Fruit fly (Drosophila melanogaster) whole organism, embryonic: Measurements from ENCODE around the gene RpL24-like.

Source experiments
- CG10565 ChIP-seq: fragments of 200-800 bp; sonication (Bioruptor generic); optimal IDR thresholded peaks from 3 replicates; lab custom pipeline; 2016; ENCODE audit warnings: missing biosample characterization, mild to moderate bottlenecking, missing genetic modification characterization
- CG13287 ChIP-seq: fragments of 200-800 bp; sonication (Bioruptor generic); IDR thresholded peaks from 2 replicates; pipeline ENCODE4 v1.3.6; 2022; ENCODE audit warnings: missing biosample characterization, missing genetic modification characterization; ENCODE audit not compliant: partially characterized antibody
- CG13296 ChIP-seq: fragments of 200-800 bp; sonication (Bioruptor generic); optimal IDR thresholded peaks from 3 replicates; lab custom pipeline; 2018; ENCODE audit warnings: missing biosample characterization, mild to moderate bottlenecking, missing genetic modification characterization
- CG13424 ChIP-seq: fragments of 200-800 bp; sonication (Bioruptor generic); optimal IDR thresholded peaks from 2 replicates; lab custom pipeline; 2019; ENCODE audit warnings: missing biosample characterization, mild to moderate bottlenecking, missing genetic modification characterization, moderate library complexity
- CG14860 ChIP-seq: fragments of 200-800 bp; sonication (Bioruptor generic); IDR thresholded peaks from 3 replicates; pipeline ENCODE4 v1.3.6; 2022; ENCODE audit warnings: missing biosample characterization, missing genetic modification characterization; ENCODE audit not compliant: partially characterized antibody
- CG15696 ChIP-seq: fragments of 200-800 bp; sonication (Bioruptor generic); optimal IDR thresholded peaks from 2 replicates; lab custom pipeline; 2019; ENCODE audit warnings: missing biosample characterization, mild to moderate bottlenecking, missing genetic modification characterization, moderate library complexity
- CG18476 ChIP-seq: fragments of 200-800 bp; sonication (Bioruptor generic); optimal IDR thresholded peaks from 2 replicates; lab custom pipeline; 2016; ENCODE audit warnings: missing biosample characterization, mild to moderate bottlenecking, missing genetic modification characterization
- CG18619 ChIP-seq: fragments of 200-800 bp; sonication (Bioruptor generic); optimal IDR thresholded peaks from 3 replicates; lab custom pipeline; 2017; ENCODE audit warnings: missing biosample characterization, mild to moderate bottlenecking, missing genetic modification characterization
- CG2712 ChIP-seq: fragments of 200-800 bp; optimal IDR thresholded peaks from 3 replicates; lab custom pipeline; 2019; ENCODE audit warnings: missing biosample characterization, mild to moderate bottlenecking, missing genetic modification characterization, moderate library complexity
- CG3995 ChIP-seq: fragments of 200-800 bp; sonication (Bioruptor generic); optimal IDR thresholded peaks from 3 replicates; lab custom pipeline; 2016; ENCODE audit warnings: missing biosample characterization, missing genetic modification characterization
- CG4282 ChIP-seq: fragments of 200-800 bp; sonication (Bioruptor generic); optimal IDR thresholded peaks from 2 replicates; lab custom pipeline; 2016; ENCODE audit warnings: missing biosample characterization, missing genetic modification characterization
- CG4328 ChIP-seq: fragments of 200-800 bp; sonication (Bioruptor generic); optimal IDR thresholded peaks from 3 replicates; lab custom pipeline; 2017; ENCODE audit warnings: missing biosample characterization, missing genetic modification reagents, missing genetic modification characterization
- CG43689 ChIP-seq: fragments of 200-800 bp; sonication (Bioruptor generic); IDR thresholded peaks from 2 replicates; pipeline ENCODE4 v1.3.6; 2022; ENCODE audit warnings: missing biosample characterization, missing genetic modification characterization
- CG6813 ChIP-seq: fragments of 200-800 bp; sonication (Bioruptor generic); optimal IDR thresholded peaks from 2 replicates; lab custom pipeline; 2017; ENCODE audit warnings: missing biosample characterization, missing genetic modification characterization, mild to moderate bottlenecking, moderate library complexity, missing genetic modification reagents
- CG8089 ChIP-seq: fragments of 200-800 bp; sonication (Bioruptor generic); optimal IDR thresholded peaks from 3 replicates; lab custom pipeline; 2016; ENCODE audit warnings: missing biosample characterization, missing genetic modification characterization
- Dbx ChIP-seq: fragments of 200-800 bp; sonication (Bioruptor generic); IDR thresholded peaks from 3 replicates; pipeline ENCODE4 v1.3.6; 2022; ENCODE audit warnings: missing biosample characterization, missing genetic modification characterization
- Dfd ChIP-seq, 2 experiments: fragments of >200 bp; optimal IDR thresholded peaks; 2 replicates each; lab custom pipeline; 2017; ENCODE audit warnings: missing biosample characterization in 2 of 2, missing genetic modification characterization in 2 of 2
- Drgx ChIP-seq: fragments of 200-800 bp; sonication (Bioruptor generic); IDR thresholded peaks from 2 replicates; pipeline ENCODE4 v1.3.6; 2022; ENCODE audit warnings: missing biosample characterization, missing genetic modification characterization
- E2f2 ChIP-seq: fragments of 200-800 bp; sonication (Bioruptor generic); IDR thresholded peaks from 2 replicates; pipeline ENCODE4 v1.3.6; 2022; ENCODE audit warnings: missing biosample characterization, missing genetic modification characterization
- ERR ChIP-seq: fragments of 200-800 bp; sonication (Bioruptor generic); optimal IDR thresholded peaks from 2 replicates; lab custom pipeline; 2016; ENCODE audit warnings: missing biosample characterization, missing genetic modification characterization
- Elba2 ChIP-seq: fragments of 200-800 bp; sonication (Bioruptor generic); optimal IDR thresholded peaks from 3 replicates; lab custom pipeline; 2016; ENCODE audit warnings: missing biosample characterization, missing genetic modification characterization
- Ets65A ChIP-seq: fragments of 200-800 bp; sonication (Bioruptor generic); peaks from one replicate; lab custom pipeline; 2016; ENCODE audit warnings: missing biosample characterization, missing genetic modification characterization
- Gsc ChIP-seq: fragments of 200-800 bp; sonication (Bioruptor generic); IDR thresholded peaks from 2 replicates; pipeline ENCODE4 v1.3.6; 2022; ENCODE audit warnings: missing biosample characterization, missing genetic modification characterization
- Hr78 ChIP-seq, 2 experiments: fragments of 200-800 bp in 1 of 2; fragments of >200 bp in 1 of 2; sonication (Bioruptor generic) in 1 of 2; optimal IDR thresholded peaks; 2 replicates each; lab custom pipeline; 2017 to 2019; ENCODE audit warnings: missing biosample characterization in 2 of 2, missing genetic modification characterization in 2 of 2, mild to moderate bottlenecking in 1 of 2, moderate library complexity in 1 of 2
- Mad ChIP-seq: fragments of 200-800 bp; sonication (Bioruptor generic); optimal IDR thresholded peaks from 2 replicates; lab custom pipeline; 2016; ENCODE audit warnings: missing biosample characterization, missing genetic modification characterization
- Med ChIP-seq: fragments of 200-800 bp; sonication (Bioruptor generic); peaks from one replicate; lab custom pipeline; 2016; ENCODE audit warnings: missing biosample characterization, missing genetic modification characterization, mild to moderate bottlenecking, inconsistent platforms, moderate library complexity
- Sry-δ ChIP-seq: fragments of 200-800 bp; sonication (Bioruptor generic); optimal IDR thresholded peaks from 2 replicates; lab custom pipeline; 2016; ENCODE audit warnings: missing biosample characterization, missing genetic modification characterization
- amos ChIP-seq: fragments of 200-800 bp; sonication (Bioruptor generic); IDR thresholded peaks from 2 replicates; pipeline ENCODE4 v1.3.6; 2022; ENCODE audit warnings: missing biosample characterization, missing genetic modification characterization; ENCODE audit not compliant: partially characterized antibody
- cas ChIP-seq: fragments of 200-800 bp; sonication (Bioruptor generic); IDR thresholded peaks from 2 replicates; pipeline ENCODE4 v1.3.6; 2022; ENCODE audit warnings: missing biosample characterization, missing genetic modification characterization
- dmrt99B ChIP-seq: fragments of 200-800 bp; sonication (Bioruptor generic); optimal IDR thresholded peaks from 2 replicates; lab custom pipeline; 2018; ENCODE audit warnings: missing biosample characterization, mild to moderate bottlenecking, missing genetic modification characterization, moderate library complexity
- mld ChIP-seq: fragments of 200-800 bp; sonication (Bioruptor generic); IDR thresholded peaks from 3 replicates; pipeline ENCODE4 v1.3.6; 2022; ENCODE audit warnings: missing biosample characterization, missing genetic modification characterization; ENCODE audit not compliant: partially characterized antibody
- pho ChIP-seq: fragments of 200-800 bp; sonication (Bioruptor generic); optimal IDR thresholded peaks from 2 replicates; lab custom pipeline; 2016; ENCODE audit warnings: missing biosample characterization, missing genetic modification characterization
- pum ChIP-seq: fragments of 200-800 bp; sonication (Bioruptor generic); optimal IDR thresholded peaks from 2 replicates; lab custom pipeline; 2016; ENCODE audit warnings: missing biosample characterization, missing genetic modification characterization
- schlank ChIP-seq: fragments of 200-800 bp; sonication (Bioruptor generic); optimal IDR thresholded peaks from 2 replicates; lab custom pipeline; 2018; ENCODE audit warnings: missing biosample characterization, mild to moderate bottlenecking, missing genetic modification characterization
- scrt ChIP-seq: fragments of 200-800 bp; sonication (Bioruptor generic); optimal IDR thresholded peaks from 2 replicates; lab custom pipeline; 2018; ENCODE audit warnings: missing biosample characterization, mild to moderate bottlenecking, missing genetic modification characterization, moderate library complexity
- sisA ChIP-seq: fragments of 200-800 bp; sonication (Bioruptor generic); IDR thresholded peaks from 2 replicates; pipeline ENCODE4 v1.3.6; 2022; ENCODE audit warnings: missing biosample characterization, missing genetic modification characterization
- sug ChIP-seq: fragments of 200-800 bp; optimal IDR thresholded peaks from 2 replicates; lab custom pipeline; 2019; ENCODE audit warnings: missing biosample characterization, mild to moderate bottlenecking, missing genetic modification characterization, moderate library complexity
- tgo ChIP-seq: fragments of 200-800 bp; sonication (Bioruptor generic); IDR thresholded peaks from 3 replicates; pipeline ENCODE4 v1.3.6; 2022; ENCODE audit warnings: missing biosample characterization, missing genetic modification characterization
- wek ChIP-seq: fragments of 200-800 bp; sonication (Bioruptor generic); optimal IDR thresholded peaks from 3 replicates; lab custom pipeline; 2018; ENCODE audit warnings: missing biosample characterization, mild to moderate bottlenecking, missing genetic modification characterization, moderate library complexity

The RpL24-like gene

DNA sequence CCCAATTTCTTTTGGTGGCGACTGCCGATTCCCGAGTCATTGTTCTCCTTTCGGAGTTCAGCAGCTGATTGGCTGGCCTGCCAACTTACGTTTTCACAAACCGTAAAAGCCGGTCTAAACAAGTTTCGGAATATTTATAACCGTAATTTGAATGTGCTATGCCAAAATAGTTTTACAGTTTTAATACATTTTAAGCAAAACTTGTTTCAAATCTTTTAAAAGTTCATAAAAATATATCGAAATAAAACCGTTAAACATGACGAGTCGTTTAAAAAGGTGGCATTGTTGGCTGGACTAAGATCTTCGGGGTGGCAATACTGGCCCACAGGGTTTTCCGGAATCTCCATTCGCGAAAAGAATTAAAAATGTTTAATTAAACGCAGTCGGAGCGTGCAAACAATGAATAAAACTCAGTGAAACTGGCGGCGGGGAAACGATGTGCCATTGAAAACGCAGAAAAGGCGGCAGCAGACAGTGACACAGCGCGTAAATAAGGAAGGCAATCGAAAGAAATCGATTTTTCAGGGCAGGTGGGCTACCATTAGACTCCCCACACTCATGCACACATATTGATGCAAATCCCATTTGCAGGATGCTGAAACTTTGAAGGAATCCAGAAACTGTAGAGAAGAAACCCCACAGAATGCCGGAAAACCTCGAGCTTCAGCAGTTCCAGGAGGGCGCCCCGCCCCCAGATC lies 4.3 kb upstream of the RpL24-like start, which contains the start of the genes Exd2 and CG5281 (continued):
- TF ChIP-seq schlank: no peak
- TF ChIP-seq CG18476 (GFP tag; lab: Kevin White, UChicago): peak; percentile 41
- TF ChIP-seq cas (GFP tag; lab: Robert Waterston, UW): no peak
- TF ChIP-seq Dfd (GFP tag; optimal IDR thresholded peaks at IDR 0.05; lab: Kevin White, UChicago): no peak
- peak; percentile 37 for TF ChIP-seq ERR (GFP tag; lab: Kevin White, UChicago)
- TF ChIP-seq dmrt99B: no peak
- no peak for TF ChIP-seq Dbx (GFP tag; lab: Robert Waterston, UW)
- TF ChIP-seq Drgx (GFP tag; lab: Robert Waterston, UW): no peak
- peak; percentile 34; the same call in 1 of the 2 replicates for TF ChIP-seq amos (GFP tag; lab: Robert Waterston, UW)
- TF ChIP-seq CG43689: no peak
- TF ChIP-seq CG8089: peak; percentile 35
- no peak for TF ChIP-seq CG4282 (GFP tag; lab: Kevin White, UChicago)
- TF ChIP-seq Gsc (GFP tag; lab: Robert Waterston, UW): no peak
- peak; percentile 47 for TF ChIP-seq CG2712 (tag; lab: Kevin White, UChicago)
- peak; percentile 30 for TF ChIP-seq CG18619
- peak; percentile 20 for TF ChIP-seq Elba2 (GFP tag; lab: Kevin White, UChicago)
- TF ChIP-seq pho: peak; percentile 50
- 0 out of 3 replicates have a peak, but pooled peaks have one; percentile 14 for TF ChIP-seq mld
- TF ChIP-seq pum (GFP tag; lab: Kevin White, UChicago): peak; percentile 49
- no peak for TF ChIP-seq CG6813
- no peak for TF ChIP-seq sisA (GFP tag; lab: Robert Waterston, UW)
- TF ChIP-seq CG14860: no peak
- TF ChIP-seq CG10565 (GFP tag; lab: Kevin White, UChicago): no peak
- TF ChIP-seq CG4328 (GFP tag; lab: Kevin White, UChicago): peak; percentile 53
- TF ChIP-seq scrt: no peak
- TF ChIP-seq tgo (GFP tag; lab: Robert Waterston, UW): peak; percentile 14; the same call in 1 of the 3 replicates
- peak; percentile 57 for TF ChIP-seq CG13296 (GFP tag; lab: Kevin White, UChicago)
- peak; percentile 54 for TF ChIP-seq E2f2 (GFP tag; lab: Robert Waterston, UW)
- peak; percentile 66 for TF ChIP-seq CG13424
- peak; percentile 7 for TF ChIP-seq Mad (GFP tag; lab: Kevin White, UChicago)
- peak; percentile 65 for TF ChIP-seq Sry-δ (GFP tag; lab: Kevin White, UChicago)
- peak; percentile 93 for TF ChIP-seq Med (GFP tag; lab: Kevin White, UChicago)
- peak; percentile 21 for TF ChIP-seq CG15696 (tag; lab: Kevin White, UChicago)
- TF ChIP-seq wek (GFP tag; lab: Kevin White, UChicago): peak; percentile 13
- TF ChIP-seq CG13287 (GFP tag; lab: Robert Waterston, UW): peak; percentile 54; the same call in 1 of the 2 replicates
- peak; percentile 63 for TF ChIP-seq sug (tag; lab: Kevin White, UChicago)
- TF ChIP-seq CG3995 (GFP tag; lab: Kevin White, UChicago): no peak

DNA sequence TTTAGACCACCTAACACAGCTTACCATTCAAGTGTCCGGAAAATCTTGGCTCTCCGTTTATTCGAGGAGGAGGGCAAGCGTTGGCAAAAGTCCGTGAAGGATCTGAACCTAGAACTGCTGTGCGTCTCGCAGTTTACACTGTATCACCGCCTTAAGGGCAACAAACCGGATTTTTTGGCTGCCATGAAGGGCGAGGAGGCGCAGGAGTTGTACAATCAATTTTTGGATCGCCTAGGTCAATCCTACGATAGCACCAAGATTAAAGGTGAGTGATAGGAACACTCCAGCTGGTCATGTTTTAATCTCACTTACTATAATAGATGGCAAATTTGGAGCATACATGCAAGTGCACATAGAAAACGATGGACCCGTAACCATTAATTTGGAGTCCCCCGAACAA lies 1.1 kb downstream of the RpL24-like start:
- TF ChIP-seq Hr78 (GFP tag; optimal IDR thresholded peaks at IDR 0.05; lab: Kevin White, UChicago) (no peak), Ets65A (peak; percentile 58)
